Worm (Caenorhabditis elegans): Measurements from ENCODE around the gene Y82E9BR.6.

Gene Y82E9BR.6

DNA sequence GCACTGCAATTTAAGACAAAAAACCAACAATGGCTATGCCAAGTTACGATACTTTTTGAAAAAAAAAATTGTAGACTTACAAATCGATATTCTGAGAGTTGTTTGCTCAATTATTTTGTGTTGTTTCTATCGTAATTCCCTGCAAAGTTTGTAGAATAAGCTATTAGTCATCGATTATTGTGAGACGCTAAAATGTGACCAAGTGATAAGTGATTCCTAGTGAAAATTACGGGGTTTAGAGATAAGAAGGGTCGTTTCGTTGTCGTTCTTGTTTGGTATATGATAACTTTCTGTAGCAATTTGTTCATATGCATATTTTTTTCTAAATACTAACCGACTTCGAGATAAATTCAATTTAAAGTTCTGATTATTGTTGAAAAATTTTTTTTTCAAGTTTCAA lies 17.2 kb downstream of the Y82E9BR.6 start (continued):
- TF ChIP-seq saeg-2 (GFP tag; IDR thresholded peaks at IDR 0.05), result no peak
- TF ChIP-seq set-16 (GFP tag; IDR thresholded peaks at IDR 0.05), result no peak
- TF ChIP-seq pqm-1 (tag; optimal IDR thresholded peaks at IDR 0.05), result peak; percentile 86
- TF ChIP-seq nhr-11 (tag; optimal IDR thresholded peaks at IDR 0.05), result no peak
- no peak for TF ChIP-seq ceh-20 (GFP tag; IDR thresholded peaks at IDR 0.05)
- no peak for TF ChIP-seq F49E8.2 (tag; optimal IDR thresholded peaks at IDR 0.05; ENCODE audit: borderline replicate concordance)
- TF ChIP-seq ceh-28 (tag; optimal IDR thresholded peaks at IDR 0.05), result no peak
- TF ChIP-seq nhr-28 (tag; optimal IDR thresholded peaks at IDR 0.05), result peak; percentile 64

DNA sequence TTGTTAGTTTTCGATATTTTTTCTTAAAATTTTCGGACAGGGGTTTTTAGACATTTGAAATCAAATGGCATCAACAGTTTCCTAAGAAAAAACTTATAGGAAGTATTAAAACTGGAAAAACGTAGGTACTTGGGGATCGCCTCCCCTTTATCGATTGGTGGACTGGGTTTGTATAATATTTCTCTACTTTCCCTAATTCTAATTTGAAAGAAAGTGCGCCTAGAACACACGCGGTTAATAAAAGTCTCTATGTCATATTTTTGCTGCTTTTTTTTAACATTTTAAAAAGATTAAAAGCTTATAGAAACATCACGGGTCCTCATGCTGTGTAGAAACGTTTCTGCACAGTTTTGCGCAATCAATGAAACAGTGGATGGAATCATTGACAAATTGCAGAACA lies 18.6 kb downstream of the Y82E9BR.6 start, which contains the start of gene pals-16:
Gene pals-16, plus strand, starts transcription at position 301 of the 400 bp plus-strand sequence.
- TF ChIP-seq mdl-1 (tag; optimal IDR thresholded peaks at IDR 0.05) (no peak), hlh-11 (tag; optimal IDR thresholded peaks at IDR 0.05) (no peak), zfp-2 (tag; optimal IDR thresholded peaks at IDR 0.05) (no peak), lsy-2 (tag; optimal IDR thresholded peaks at IDR 0.05) (no peak), ceh-44 (GFP tag; IDR thresholded peaks at IDR 0.05) (no peak), nhr-6 (tag; optimal IDR thresholded peaks at IDR 0.05) (no peak)

DNA sequence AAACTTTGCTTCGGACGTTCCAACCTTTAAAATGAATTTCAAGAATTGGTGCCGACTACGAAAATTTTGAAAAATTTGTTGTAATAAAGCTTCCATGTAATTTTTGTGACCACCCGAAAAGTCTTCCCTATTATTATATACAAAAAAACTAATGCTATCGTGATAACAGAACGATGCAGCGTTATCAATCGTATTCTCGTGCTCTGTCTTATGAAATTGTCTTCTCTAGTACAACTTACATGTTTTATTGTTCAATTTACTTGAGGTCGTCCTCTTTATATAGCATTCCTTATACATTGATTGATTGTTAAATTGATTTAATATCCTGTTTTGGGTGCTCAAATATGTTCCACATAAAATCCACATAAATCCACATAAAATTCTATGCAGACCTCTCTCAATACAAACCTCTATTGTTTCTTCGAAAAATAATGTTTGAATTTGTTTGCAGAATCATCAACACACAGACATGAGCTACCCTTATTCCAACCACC lies 20.5 kb downstream of the Y82E9BR.6 start, which contains the start of gene pals-19:
Gene pals-19, plus strand, starts transcription at position 444 of the 494 bp plus-strand sequence.
- no peak for TF ChIP-seq mes-2 (tag; optimal IDR thresholded peaks at IDR 0.05; ENCODE audit: poor library complexity, severe bottlenecking)
- TF ChIP-seq ztf-11 (tag; optimal IDR thresholded peaks at IDR 0.05), result no peak
- no peak for TF ChIP-seq zfp-3 (GFP tag; conservative IDR thresholded peaks at IDR 0.05)
- peak; percentile 30 for TF ChIP-seq dve-1 (tag; optimal IDR thresholded peaks at IDR 0.05; ENCODE audit: insufficient read depth)
- TF ChIP-seq daf-16 (GFP tag; optimal IDR thresholded peaks at IDR 0.05), result no peak
- TF ChIP-seq daf-16 (tag; optimal IDR thresholded peaks at IDR 0.05), result peak; percentile 54
- TF ChIP-seq tag-97 (GFP tag; IDR thresholded peaks at IDR 0.05), result no peak
- TF ChIP-seq mdl-1 (tag; optimal IDR thresholded peaks at IDR 0.05), result peak in 1 of 2 experiments; percentile 34
- no peak for TF ChIP-seq zip-2 (tag; optimal IDR thresholded peaks at IDR 0.05)
- TF ChIP-seq php-3 (GFP tag; IDR thresholded peaks at IDR 0.05), result 0 out of 2 replicates have a peak, but pooled peaks have one; percentile 26
- peak; percentile 97 for TF ChIP-seq pqm-1 (tag; optimal IDR thresholded peaks at IDR 0.05)
- peak; percentile 85 for TF ChIP-seq nhr-28 (tag; optimal IDR thresholded peaks at IDR 0.05)
- no peak for TF ChIP-seq arid-1 (GFP tag; conservative IDR thresholded peaks at IDR 0.05)
- no peak for TF ChIP-seq lin-38 (GFP tag; IDR thresholded peaks at IDR 0.05)
- TF ChIP-seq F44E2.7 (GFP tag; IDR thresholded peaks at IDR 0.05), result no peak
- peak; percentile 14 for TF ChIP-seq hlh-30 (tag; optimal IDR thresholded peaks at IDR 0.05; ENCODE audit: insufficient read depth)
- peak; percentile 17 for TF ChIP-seq hlh-11 (tag; optimal IDR thresholded peaks at IDR 0.05)
- TF ChIP-seq dmd-6 (GFP tag; IDR thresholded peaks at IDR 0.05), result peak; percentile 47; the same call in 1 of the 2 replicates
- TF ChIP-seq R02D3.7 (tag; optimal IDR thresholded peaks at IDR 0.05), result no peak
- no peak for TF ChIP-seq saeg-2 (GFP tag; IDR thresholded peaks at IDR 0.05)
- TF ChIP-seq mep-1 (tag; optimal IDR thresholded peaks at IDR 0.05), result peak; percentile 15
- TF ChIP-seq ZK546.5 (tag; optimal IDR thresholded peaks at IDR 0.05), result no peak
- TF ChIP-seq fos-1 (tag; optimal IDR thresholded peaks at IDR 0.05), result no peak
- no peak for TF ChIP-seq hif-1 (tag; optimal IDR thresholded peaks at IDR 0.05)
- TF ChIP-seq aha-1 (tag), result no peak
- TF ChIP-seq nhr-77 (tag; optimal IDR thresholded peaks at IDR 0.05), result peak; percentile 58

DNA sequence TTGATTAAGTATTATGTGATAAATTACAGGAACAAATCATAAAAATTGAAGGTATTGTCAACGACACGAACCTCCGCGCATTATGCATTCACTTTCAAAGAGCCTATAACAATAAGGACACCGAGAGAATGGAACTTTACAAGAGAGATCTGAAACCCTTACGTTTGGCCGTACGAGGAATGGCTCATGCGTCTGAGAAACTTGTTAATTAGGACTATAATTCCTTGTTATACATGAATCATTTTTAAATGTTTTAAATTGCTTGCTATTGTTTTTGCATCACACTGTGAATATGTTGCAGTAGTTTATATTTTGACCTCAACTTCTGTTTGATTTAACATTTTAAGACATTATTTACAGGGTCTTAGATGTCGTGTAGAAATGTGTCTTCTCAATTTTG lies 22.1 kb downstream of the Y82E9BR.6 start, which contains the start of gene pals-18:
Gene pals-18, plus strand, starts transcription at position 301 of the 400 bp plus-strand sequence.
- TF ChIP-seq lir-3 (tag; optimal IDR thresholded peaks at IDR 0.05) (no peak), dpl-1 (GFP tag; optimal IDR thresholded peaks at IDR 0.05) (no peak), T26A8.4 (GFP tag; IDR thresholded peaks at IDR 0.05) (no peak), hlh-11 (tag; optimal IDR thresholded peaks at IDR 0.05) (no peak), snpc-4 (tag; optimal IDR thresholded peaks at IDR 0.05) (no peak), vab-7 (GFP tag; IDR thresholded peaks at IDR 0.05) (no peak), sdz-12 (GFP tag; optimal IDR thresholded peaks at IDR 0.05) (no peak), daf-19 (GFP tag; conservative IDR thresholded peaks at IDR 0.05) (no peak), mxl-3 (GFP tag; optimal IDR thresholded peaks at IDR 0.05) (no peak), cey-2 (tag; optimal IDR thresholded peaks at IDR 0.05; ENCODE audit: borderline replicate concordance, insufficient read depth) (no peak), ceh-82 (tag; optimal IDR thresholded peaks at IDR 0.05) (no peak), nhr-28 (tag; optimal IDR thresholded peaks at IDR 0.05) (no peak), mdt-29 (GFP tag; IDR thresholded peaks at IDR 0.05) (no peak), aly-2 (tag; optimal IDR thresholded peaks at IDR 0.05) (no peak), ztf-11 (tag; optimal IDR thresholded peaks at IDR 0.05) (no peak), lin-38 (GFP tag; IDR thresholded peaks at IDR 0.05) (no peak), mdl-1 (tag; optimal IDR thresholded peaks at IDR 0.05) (no peak)
